Worm (Caenorhabditis elegans) whole organism, L1 larva: ENCODE measurements around the gene C55C3.7.

ENCODE experiments used
- C16A3.4 ChIP-seq: fragments of 150-350 bp; optimal IDR thresholded peaks from 2 replicates; lab custom pipeline; 2014; ENCODE audit warnings: missing biosample characterization, missing genetic modification characterization
- aha-1 ChIP-seq: fragments of 150-350 bp; optimal IDR thresholded peaks from 2 replicates; lab custom pipeline; 2014; ENCODE audit warnings: missing biosample characterization, missing genetic modification characterization
- aly-2 ChIP-seq: fragments of 150-350 bp; optimal IDR thresholded peaks from 2 replicates; lab custom pipeline; 2014; ENCODE audit warnings: missing biosample characterization, missing genetic modification characterization
- ama-1 ChIP-seq: fragments of 150-350 bp; optimal IDR thresholded peaks from 2 replicates; lab custom pipeline; 2014
- blmp-1 ChIP-seq: fragments of 150-350 bp; optimal IDR thresholded peaks from 2 replicates; lab custom pipeline; 2014; ENCODE audit warnings: missing biosample characterization, missing genetic modification characterization
- ceh-82 ChIP-seq, 3 experiments: fragments of 150-350 bp in 1 of 3; sonication (generic microtip) in 2 of 3; optimal IDR thresholded peaks; 2 replicates each; lab custom pipeline; 2014 to 2017; ENCODE audit warnings: missing biosample characterization in 3 of 3, missing genetic modification characterization in 3 of 3
- dpl-1 ChIP-seq, 3 experiments: fragments of 150-350 bp in 2 of 3; sonication (generic microtip) in 1 of 3; optimal IDR thresholded peaks; 2 replicates each; lab custom pipeline; 2014 to 2017; ENCODE audit warnings: missing biosample characterization in 3 of 3, missing genetic modification characterization in 3 of 3, missing genetic modification reagents in 3 of 3
- efl-1 ChIP-seq, 4 experiments: fragments of 150-350 bp; optimal IDR thresholded peaks in 3 of 4; peaks in 1 of 4; 1 replicate in 1 of 4; 2 replicates in 3 of 4; lab custom pipeline; 2014; ENCODE audit warnings: missing biosample characterization in 2 of 4, missing genetic modification characterization in 2 of 4, missing genetic modification reagents in 2 of 4
- efl-3 ChIP-seq: fragments of 200-800 bp; sonication (Bioruptor generic); optimal IDR thresholded peaks from 2 replicates; lab custom pipeline; 2018; ENCODE audit warnings: mild to moderate bottlenecking, missing genetic modification characterization, missing compliant biosample characterization
- elt-2 ChIP-seq: sonication (generic microtip); optimal IDR thresholded peaks from 2 replicates; lab custom pipeline; 2016; ENCODE audit warnings: missing genetic modification characterization, mild to moderate bottlenecking, inconsistent platforms, missing compliant biosample characterization, missing genetic modification reagents
- elt-3 ChIP-seq, 6 experiments: fragments of 150-350 bp in 1 of 6; sonication (generic microtip); optimal IDR thresholded peaks; 2 replicates each; lab custom pipeline; 2017 to 2018; ENCODE audit warnings: missing biosample characterization in 6 of 6, missing genetic modification characterization in 6 of 6, inconsistent platforms in 1 of 6
- fkh-8 ChIP-seq: sonication (generic microtip); optimal IDR thresholded peaks from 2 replicates; lab custom pipeline; 2016; ENCODE audit warnings: mild to moderate bottlenecking, missing genetic modification characterization, missing compliant biosample characterization
- fos-1 ChIP-seq: fragments of 150-350 bp; optimal IDR thresholded peaks from 2 replicates; lab custom pipeline; 2014; ENCODE audit warnings: missing biosample characterization, missing genetic modification characterization
- jun-1 ChIP-seq: fragments of 150-350 bp; optimal IDR thresholded peaks from 2 replicates; lab custom pipeline; 2014; ENCODE audit warnings: missing biosample characterization, missing genetic modification reagents, missing genetic modification characterization
- lin-14 ChIP-seq: fragments of 200-800 bp; sonication (Bioruptor generic); optimal IDR thresholded peaks from 2 replicates; lab custom pipeline; 2018; ENCODE audit warnings: mild to moderate bottlenecking, missing genetic modification characterization, moderate library complexity, missing compliant biosample characterization
- lin-35 ChIP-seq, 2 experiments: fragments of 150-350 bp; optimal IDR thresholded peaks; 2 replicates each; lab custom pipeline; 2014; ENCODE audit warnings: missing biosample characterization in 2 of 2, missing genetic modification characterization in 2 of 2, missing genetic modification reagents in 2 of 2
- lir-3 ChIP-seq: sonication (generic microtip); optimal IDR thresholded peaks from 2 replicates; lab custom pipeline; 2016; ENCODE audit warnings: mild to moderate bottlenecking, missing genetic modification characterization, moderate library complexity, missing compliant biosample characterization; ENCODE audit not compliant: poor library complexity
- lsy-2 ChIP-seq, 2 experiments: fragments of 150-350 bp; optimal IDR thresholded peaks; 2 replicates each; lab custom pipeline; 2014; ENCODE audit warnings: missing biosample characterization in 2 of 2, missing genetic modification characterization in 2 of 2
- mdl-1 ChIP-seq, 2 experiments: fragments of 150-350 bp; optimal IDR thresholded peaks; 2 replicates each; lab custom pipeline; 2014 to 2017; ENCODE audit warnings: missing biosample characterization in 2 of 2, missing genetic modification characterization in 2 of 2, inconsistent platforms in 1 of 2
- mep-1 ChIP-seq: fragments of 150-350 bp; optimal IDR thresholded peaks from 2 replicates; lab custom pipeline; 2014; ENCODE audit warnings: missing biosample characterization, missing genetic modification characterization
- nhr-20 ChIP-seq: sonication (generic microtip); optimal IDR thresholded peaks from 2 replicates; lab custom pipeline; 2016; ENCODE audit warnings: mild to moderate bottlenecking, missing genetic modification characterization, missing compliant biosample characterization
- nhr-237 ChIP-seq: fragments of 150-350 bp; optimal IDR thresholded peaks from 2 replicates; lab custom pipeline; 2014; ENCODE audit warnings: missing biosample characterization, missing genetic modification characterization
- nhr-28 ChIP-seq: fragments of 150-350 bp; optimal IDR thresholded peaks from 2 replicates; lab custom pipeline; 2014; ENCODE audit warnings: missing biosample characterization, missing genetic modification characterization
- nhr-47 ChIP-seq: sonication (generic microtip); optimal IDR thresholded peaks from 2 replicates; lab custom pipeline; 2016; ENCODE audit warnings: mild to moderate bottlenecking, missing genetic modification characterization, moderate library complexity, missing compliant biosample characterization
- nhr-71 ChIP-seq: sonication (generic microtip); optimal IDR thresholded peaks from 2 replicates; lab custom pipeline; 2016; ENCODE audit warnings: mild to moderate bottlenecking, missing genetic modification characterization, moderate library complexity, missing compliant biosample characterization
- nhr-85 ChIP-seq: sonication (generic microtip); peaks from one replicate; lab custom pipeline; 2016; ENCODE audit warnings: missing genetic modification characterization, inconsistent platforms, missing compliant biosample characterization
- rnt-1 ChIP-seq: sonication (generic microtip); optimal IDR thresholded peaks from 2 replicates; lab custom pipeline; 2016; ENCODE audit warnings: mild to moderate bottlenecking, missing genetic modification characterization, moderate library complexity, missing compliant biosample characterization
- snpc-4 ChIP-seq: fragments of 150-350 bp; optimal IDR thresholded peaks from 2 replicates; lab custom pipeline; 2014; ENCODE audit warnings: missing biosample characterization, missing genetic modification characterization
- snu-23 ChIP-seq: sonication (generic microtip); optimal IDR thresholded peaks from 2 replicates; lab custom pipeline; 2016; ENCODE audit warnings: missing genetic modification characterization, missing compliant biosample characterization
- swsn-7 ChIP-seq: sonication (generic microtip); optimal IDR thresholded peaks from 2 replicates; lab custom pipeline; 2016; ENCODE audit warnings: missing genetic modification characterization, missing compliant biosample characterization
- tbx-2 ChIP-seq: sonication (generic microtip); optimal IDR thresholded peaks from 2 replicates; lab custom pipeline; 2016; ENCODE audit warnings: missing genetic modification characterization, missing compliant biosample characterization
- unc-30 ChIP-seq: sonication (generic microtip); optimal IDR thresholded peaks from 2 replicates; lab custom pipeline; 2017; ENCODE audit warnings: missing biosample characterization, missing genetic modification characterization
- unc-86 ChIP-seq: sonication (generic microtip); optimal IDR thresholded peaks from 2 replicates; lab custom pipeline; 2016; ENCODE audit warnings: missing genetic modification characterization, missing compliant biosample characterization
- zip-4 ChIP-seq: fragments of 200-800 bp; sonication (Bioruptor generic); optimal IDR thresholded peaks from 2 replicates; lab custom pipeline; 2018; ENCODE audit warnings: mild to moderate bottlenecking, missing genetic modification characterization, moderate library complexity, missing compliant biosample characterization

Gene C55C3.7

ce11 chrIV:5666115-5667028, 16.1 kb downstream of the C55C3.7 start:
- TF ChIP-seq unc-86 (tag; lab: Kevin White, UChicago), result no peak
- TF ChIP-seq elt-2 (tag; lab: Kevin White, UChicago), result peak; percentile 40
- TF ChIP-seq nhr-71 (tag; lab: Kevin White, UChicago), result peak; percentile 12

DNA sequence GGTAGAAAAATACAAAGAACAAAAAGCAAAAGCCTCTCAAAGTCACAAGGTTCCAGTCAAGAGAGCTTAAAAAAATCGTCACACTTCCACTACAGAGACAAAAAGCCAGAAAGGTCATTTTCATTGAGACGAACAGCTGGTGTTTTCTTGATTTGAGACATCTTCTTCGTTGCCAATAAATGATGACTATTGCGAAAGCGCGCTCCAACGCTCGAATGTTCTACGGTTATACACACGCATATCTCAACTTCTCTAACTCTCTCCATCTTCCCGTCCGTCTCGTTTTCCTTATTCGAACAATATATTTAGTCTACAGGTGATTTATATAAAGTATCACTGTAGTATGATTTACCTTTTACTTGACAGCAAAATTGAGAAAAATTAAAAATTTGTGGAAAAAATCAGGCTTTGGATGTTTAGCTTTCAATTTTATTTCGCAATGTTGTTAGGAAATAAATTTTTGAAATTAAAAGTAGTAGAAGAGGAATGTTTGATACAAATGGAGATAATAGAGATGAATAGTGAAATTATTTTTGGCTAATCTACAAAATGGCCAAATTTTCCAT, 17.0 kb downstream of the C55C3.7 start:
- TF ChIP-seq ama-1 (lab: Kevin White, UChicago) (peak; percentile 5), nhr-237 (tag; lab: Kevin White, UChicago) (peak; percentile 8), lin-35 (GFP tag; optimal IDR thresholded peaks at IDR 0.05; lab: Kevin White, UChicago) (peak; percentile 40 to 69), nhr-71 (tag; lab: Kevin White, UChicago) (peak; percentile 63), lir-3 (peak; percentile 8), jun-1 (tag; lab: Kevin White, UChicago) (no peak), nhr-28 (no peak), elt-3 (tag; optimal IDR thresholded peaks at IDR 0.05; lab: Kevin White, UChicago) (peak in 2 of 6 experiments; percentile 29 to 66), aly-2 (tag; lab: Kevin White, UChicago) (peak; percentile 12), ceh-82 (tag; optimal IDR thresholded peaks at IDR 0.05; lab: Kevin White, UChicago) (peak in 1 of 3 experiments; percentile 12), nhr-85 (peak; percentile 81), mep-1 (tag; lab: Kevin White, UChicago) (peak; percentile 61), nhr-20 (tag; lab: Kevin White, UChicago) (peak; percentile 49), rnt-1 (tag; lab: Kevin White, UChicago) (peak; percentile 33), fkh-8 (no peak), nhr-47 (tag; lab: Kevin White, UChicago) (peak; percentile 5), aha-1 (tag; lab: Kevin White, UChicago) (no peak), blmp-1 (tag; lab: Kevin White, UChicago) (peak; percentile 53), lsy-2 (tag; optimal IDR thresholded peaks at IDR 0.05; lab: Kevin White, UChicago) (peak; percentile 17 to 62), fos-1 (no peak), efl-3 (GFP tag; lab: Kevin White, UChicago) (no peak), snu-23 (GFP tag; lab: Kevin White, UChicago) (peak; percentile 63), unc-30 (tag; lab: Kevin White, UChicago) (no peak), dpl-1 (GFP tag; optimal IDR thresholded peaks at IDR 0.05; lab: Kevin White, UChicago) (peak; percentile 1 to 46 (median 27)), lin-14 (GFP tag; lab: Kevin White, UChicago) (peak; percentile 85), efl-1 (optimal IDR thresholded peaks at IDR 0.05; lab: Kevin White, UChicago) (peak; percentile 14 to 46), efl-1 (GFP tag; optimal IDR thresholded peaks at IDR 0.05 in 1 of 2; lab: Kevin White, UChicago) (peak in 1 of 2 experiments; percentile 5), swsn-7 (tag; lab: Kevin White, UChicago) (peak; percentile 36), zip-4 (GFP tag; lab: Kevin White, UChicago) (peak; percentile 42), mdl-1 (tag; optimal IDR thresholded peaks at IDR 0.05; lab: Kevin White, UChicago) (peak in 1 of 2 experiments; percentile 54), C16A3.4 (tag; lab: Kevin White, UChicago) (peak; percentile 11), snpc-4 (tag; lab: Kevin White, UChicago) (peak; percentile 35)

DNA sequence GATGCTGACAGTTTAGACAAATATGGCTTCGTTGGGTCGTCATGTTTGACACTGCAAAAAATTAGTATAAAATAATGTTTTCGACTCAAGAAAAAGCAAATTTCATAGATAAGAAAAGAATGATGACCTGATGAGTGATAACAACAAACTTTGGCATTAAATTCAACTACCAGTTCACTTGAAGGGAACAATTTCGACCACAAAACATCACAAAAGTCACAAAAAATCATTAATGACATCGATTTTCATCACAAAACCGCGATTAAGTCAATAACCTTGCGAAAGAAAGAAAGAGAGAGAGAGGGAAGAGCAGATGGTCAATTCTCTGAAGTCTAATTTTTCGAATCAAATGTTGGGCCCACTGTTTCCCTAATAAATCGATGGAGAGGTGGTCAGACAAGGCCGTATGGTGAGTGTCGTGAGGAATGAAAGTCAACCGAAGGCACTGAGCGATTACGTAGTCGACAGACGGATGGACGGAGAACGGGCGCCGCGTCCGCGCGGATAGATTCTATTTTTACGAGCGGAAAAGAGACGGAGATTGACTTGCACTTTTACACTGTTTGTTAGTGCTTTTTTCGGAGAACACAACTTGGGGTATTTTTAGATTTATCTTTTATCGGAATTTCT, 18.0 kb downstream of the C55C3.7 start, which contains the start of gene bec-1:
Gene bec-1, minus strand, starts transcription at position 51 of the 630 bp plus-strand sequence.
- peak; percentile 1 for TF ChIP-seq lin-14 (GFP tag; lab: Kevin White, UChicago)
- no peak for TF ChIP-seq efl-1 (optimal IDR thresholded peaks at IDR 0.05; lab: Kevin White, UChicago)
- peak in 1 of 2 experiments; percentile 72 for TF ChIP-seq efl-1 (GFP tag; optimal IDR thresholded peaks at IDR 0.05 in 1 of 2; lab: Kevin White, UChicago)
- TF ChIP-seq mep-1 (tag; lab: Kevin White, UChicago), result peak; percentile 2
- TF ChIP-seq blmp-1 (tag; lab: Kevin White, UChicago), result peak; percentile 19
- no peak for TF ChIP-seq tbx-2
